Fruit fly (Drosophila melanogaster) whole organism, embryonic: ENCODE measurements around the gene CG10587.

Source experiments
- Asciz ChIP-seq: fragments of 200-800 bp; sonication (Bioruptor generic); optimal IDR thresholded peaks from 2 replicates; lab custom pipeline; 2017; ENCODE audit warnings: missing biosample characterization, mild to moderate bottlenecking, missing genetic modification characterization, missing genetic modification reagents
- Bgb ChIP-seq: fragments of 200-800 bp; sonication (Bioruptor generic); IDR thresholded peaks from 2 replicates; pipeline ENCODE4 v1.3.6; 2022; ENCODE audit warnings: missing biosample characterization, missing genetic modification characterization; ENCODE audit not compliant: partially characterized antibody
- CG10209 ChIP-seq: fragments of 200-800 bp; sonication (Bioruptor generic); optimal IDR thresholded peaks from 3 replicates; lab custom pipeline; 2017; ENCODE audit warnings: missing biosample characterization, mild to moderate bottlenecking, missing genetic modification characterization, missing genetic modification reagents
- CG10267 ChIP-seq: fragments of 200-800 bp; sonication (Bioruptor generic); optimal IDR thresholded peaks from 2 replicates; lab custom pipeline; 2018; ENCODE audit warnings: missing biosample characterization, mild to moderate bottlenecking, missing genetic modification characterization, moderate library complexity
- CG10321 ChIP-seq: fragments of 200-800 bp; sonication (Bioruptor generic); IDR thresholded peaks from 2 replicates; pipeline ENCODE4 v1.3.6; 2022; ENCODE audit warnings: missing biosample characterization, missing genetic modification characterization
- CG10431 ChIP-seq: fragments of 200-800 bp; sonication (Bioruptor generic); optimal IDR thresholded peaks from 3 replicates; lab custom pipeline; 2018; ENCODE audit warnings: missing biosample characterization, mild to moderate bottlenecking, missing genetic modification characterization
- CG14014 ChIP-seq: fragments of 200-800 bp; sonication (Bioruptor generic); IDR thresholded peaks from 2 replicates; pipeline ENCODE4 v1.3.6; 2022; ENCODE audit warnings: missing biosample characterization, missing genetic modification characterization
- CG16779 ChIP-seq: fragments of 200-800 bp; sonication (Bioruptor generic); IDR thresholded peaks from 2 replicates; pipeline ENCODE4 v1.3.6; 2022; ENCODE audit warnings: missing biosample characterization, missing genetic modification characterization
- CG2116 ChIP-seq: fragments of 200-800 bp; sonication (Bioruptor generic); optimal IDR thresholded peaks from 3 replicates; lab custom pipeline; 2018; ENCODE audit warnings: missing biosample characterization, mild to moderate bottlenecking, missing genetic modification characterization
- CG2678 ChIP-seq: fragments of 200-800 bp; sonication (Bioruptor generic); optimal IDR thresholded peaks from 3 replicates; lab custom pipeline; 2019; ENCODE audit warnings: missing biosample characterization, mild to moderate bottlenecking, missing genetic modification characterization, moderate library complexity
- CG30403 ChIP-seq: fragments of 200-800 bp; sonication (Bioruptor generic); optimal IDR thresholded peaks from 3 replicates; lab custom pipeline; 2016; ENCODE audit warnings: missing biosample characterization, missing genetic modification characterization
- CG33557 ChIP-seq: fragments of 200-800 bp; sonication (Bioruptor generic); optimal IDR thresholded peaks from 2 replicates; lab custom pipeline; 2019; ENCODE audit warnings: missing biosample characterization, mild to moderate bottlenecking, missing genetic modification characterization, moderate library complexity
- CG3726 ChIP-seq: fragments of 200-800 bp; sonication (Bioruptor generic); IDR thresholded peaks from 3 replicates; pipeline ENCODE4, ENCODE4 v1.3.6; 2022; ENCODE audit warnings: missing biosample characterization, missing genetic modification characterization
- CG6254 ChIP-seq: fragments of 200-800 bp; sonication (Bioruptor generic); optimal IDR thresholded peaks from 3 replicates; lab custom pipeline; 2017; ENCODE audit warnings: mild to moderate bottlenecking, missing biosample characterization, missing genetic modification reagents, missing genetic modification characterization
- CG6689 ChIP-seq: fragments of 200-800 bp; sonication (Bioruptor generic); IDR thresholded peaks from 2 replicates; pipeline ENCODE4 v1.3.6; 2022; ENCODE audit warnings: missing biosample characterization, missing genetic modification characterization
- CG7786 ChIP-seq: fragments of 200-800 bp; sonication (Bioruptor generic); optimal IDR thresholded peaks from 2 replicates; lab custom pipeline; 2016; ENCODE audit warnings: missing biosample characterization, missing genetic modification characterization
- CG9215 ChIP-seq: fragments of 200-800 bp; sonication (Bioruptor generic); IDR thresholded peaks from 2 replicates; pipeline ENCODE4 v1.3.6; 2022; ENCODE audit warnings: missing biosample characterization, missing genetic modification characterization
- CG9609 ChIP-seq: fragments of 200-800 bp; sonication (Bioruptor generic); optimal IDR thresholded peaks from 3 replicates; lab custom pipeline; 2016; ENCODE audit warnings: missing biosample characterization, missing genetic modification characterization
- CrebB ChIP-seq: fragments of 200-800 bp; sonication (Bioruptor generic); optimal IDR thresholded peaks from 3 replicates; lab custom pipeline; 2018; ENCODE audit warnings: missing biosample characterization, mild to moderate bottlenecking, missing genetic modification characterization
- E2f1 ChIP-seq: fragments of 200-800 bp; sonication (Bioruptor generic); IDR thresholded peaks from 2 replicates; pipeline ENCODE4 v1.3.6; 2022; ENCODE audit warnings: missing biosample characterization, missing genetic modification characterization
- ERR ChIP-seq: fragments of 200-800 bp; sonication (Bioruptor generic); optimal IDR thresholded peaks from 2 replicates; lab custom pipeline; 2016; ENCODE audit warnings: missing biosample characterization, missing genetic modification characterization
- Eip74EF ChIP-seq, 2 experiments: fragments of 200-800 bp in 1 of 2; fragments of >200 bp in 1 of 2; sonication (Bioruptor generic) in 1 of 2; optimal IDR thresholded peaks; 2 replicates each; lab custom pipeline; 2017 to 2019; ENCODE audit warnings: missing biosample characterization in 2 of 2, missing genetic modification characterization in 2 of 2, mild to moderate bottlenecking in 1 of 2, moderate library complexity in 1 of 2
- Ets97D ChIP-seq: fragments of 200-800 bp; sonication (Bioruptor generic); optimal IDR thresholded peaks from 3 replicates; lab custom pipeline; 2016; ENCODE audit warnings: missing biosample characterization, missing genetic modification characterization
- Fer1 ChIP-seq: fragments of 200-800 bp; sonication (Bioruptor generic); optimal IDR thresholded peaks from 2 replicates; lab custom pipeline; 2017; ENCODE audit warnings: missing biosample characterization, mild to moderate bottlenecking, missing genetic modification characterization
- Fer2 ChIP-seq: fragments of 200-800 bp; sonication (Bioruptor generic); optimal IDR thresholded peaks from 2 replicates; lab custom pipeline; 2018; ENCODE audit warnings: missing biosample characterization, mild to moderate bottlenecking, missing genetic modification characterization, moderate library complexity
- GATAe ChIP-seq: fragments of 200-800 bp; sonication (Bioruptor generic); conservative IDR thresholded peaks from 2 replicates; pipeline ENCODE4 v1.3.6; 2022; ENCODE audit warnings: missing biosample characterization, missing genetic modification characterization
- Hmx ChIP-seq: fragments of 200-800 bp; sonication (Bioruptor generic); optimal IDR thresholded peaks from 2 replicates; lab custom pipeline; 2016; ENCODE audit warnings: missing biosample characterization, missing genetic modification characterization
- MBD-R2 ChIP-seq: fragments of 200-800 bp; sonication (Bioruptor generic); IDR thresholded peaks from 2 replicates; pipeline ENCODE4 v1.3.6; 2022; ENCODE audit warnings: missing biosample characterization, missing genetic modification characterization
- Mad ChIP-seq: fragments of 200-800 bp; sonication (Bioruptor generic); optimal IDR thresholded peaks from 2 replicates; lab custom pipeline; 2016; ENCODE audit warnings: missing biosample characterization, missing genetic modification characterization
- Mes4 ChIP-seq: fragments of 200-800 bp; sonication (Bioruptor generic); optimal IDR thresholded peaks from 2 replicates; lab custom pipeline; 2016; ENCODE audit warnings: missing biosample characterization, missing genetic modification characterization
- Nf-YC ChIP-seq: fragments of 200-800 bp; optimal IDR thresholded peaks from 3 replicates; lab custom pipeline; 2019; ENCODE audit warnings: missing biosample characterization, mild to moderate bottlenecking, missing genetic modification characterization, moderate library complexity
- Side ChIP-seq: fragments of 200-800 bp; sonication (Bioruptor generic); optimal IDR thresholded peaks from 2 replicates; lab custom pipeline; 2016; ENCODE audit warnings: missing biosample characterization, missing genetic modification characterization
- Vsx1 ChIP-seq: fragments of 200-800 bp; sonication (Bioruptor generic); optimal IDR thresholded peaks from 2 replicates; lab custom pipeline; 2017; ENCODE audit warnings: missing biosample characterization, mild to moderate bottlenecking, missing genetic modification characterization, missing genetic modification reagents
- Xrp1 ChIP-seq: fragments of 200-800 bp; sonication (Bioruptor generic); IDR thresholded peaks from 2 replicates; pipeline ENCODE4 v1.3.6; 2022; ENCODE audit warnings: missing biosample characterization, missing genetic modification characterization
- ara ChIP-seq: fragments of 200-800 bp; sonication (Bioruptor generic); IDR thresholded peaks from 2 replicates; pipeline ENCODE4 v1.3.6; 2022; ENCODE audit warnings: missing biosample characterization, missing genetic modification characterization
- cad ChIP-seq: fragments of >200 bp; optimal IDR thresholded peaks from 2 replicates; lab custom pipeline; 2017; ENCODE audit warnings: missing biosample characterization, missing genetic modification characterization
- cg ChIP-seq: fragments of 200-800 bp; sonication (Bioruptor generic); optimal IDR thresholded peaks from 3 replicates; lab custom pipeline; 2019; ENCODE audit warnings: missing biosample characterization, mild to moderate bottlenecking, missing genetic modification characterization, moderate library complexity
- chif ChIP-seq, 2 experiments: fragments of 200-800 bp; sonication (Bioruptor generic); optimal IDR thresholded peaks; 3 replicates each; lab custom pipeline; 2016; ENCODE audit warnings: missing biosample characterization in 2 of 2, missing genetic modification characterization in 2 of 2
- disco-r ChIP-seq: fragments of 200-800 bp; sonication (Bioruptor generic); optimal IDR thresholded peaks from 2 replicates; lab custom pipeline; 2016; ENCODE audit warnings: missing biosample characterization, missing genetic modification characterization
- dpn ChIP-seq, 2 experiments: fragments of 200-800 bp; sonication (Bioruptor generic); optimal IDR thresholded peaks; 3 replicates each; lab custom pipeline; 2016; ENCODE audit warnings: missing biosample characterization in 2 of 2, missing genetic modification characterization in 2 of 2
- fd64A ChIP-seq: fragments of 200-800 bp; sonication (Bioruptor generic); optimal IDR thresholded peaks from 3 replicates; lab custom pipeline; 2018; ENCODE audit warnings: missing biosample characterization, mild to moderate bottlenecking, missing genetic modification characterization
- fu2 ChIP-seq: fragments of 200-800 bp; sonication (Bioruptor generic); optimal IDR thresholded peaks from 2 replicates; lab custom pipeline; 2016; ENCODE audit warnings: missing biosample characterization, missing genetic modification characterization
- insv ChIP-seq, 2 experiments: fragments of 200-800 bp; sonication (Bioruptor generic); optimal IDR thresholded peaks; 3 replicates each; lab custom pipeline; 2016 to 2018; ENCODE audit warnings: missing biosample characterization in 2 of 2, missing genetic modification characterization in 2 of 2
- jigr1 ChIP-seq: fragments of 200-800 bp; sonication (Bioruptor generic); IDR thresholded peaks from 3 replicates; pipeline ENCODE4 v1.3.6; 2022; ENCODE audit warnings: missing biosample characterization, missing genetic modification characterization
- nau ChIP-seq: fragments of 200-800 bp; sonication (Bioruptor generic); optimal IDR thresholded peaks from 3 replicates; lab custom pipeline; 2017; ENCODE audit warnings: missing biosample characterization, mild to moderate bottlenecking, missing genetic modification characterization, missing genetic modification reagents
- pfk ChIP-seq: fragments of 200-800 bp; sonication (Bioruptor generic); optimal IDR thresholded peaks from 2 replicates; lab custom pipeline; 2018; ENCODE audit warnings: missing biosample characterization, mild to moderate bottlenecking, missing genetic modification characterization, moderate library complexity
- row ChIP-seq: fragments of 200-800 bp; sonication (Bioruptor generic); IDR thresholded peaks from 3 replicates; pipeline ENCODE4 v1.3.6; 2022; ENCODE audit warnings: missing biosample characterization, missing genetic modification characterization
- slp2 ChIP-seq: fragments of 200-800 bp; sonication (Bioruptor generic); optimal IDR thresholded peaks from 2 replicates; lab custom pipeline; 2016; ENCODE audit warnings: missing biosample characterization, missing genetic modification characterization
- tin ChIP-seq: fragments of 200-800 bp; sonication (Bioruptor generic); optimal IDR thresholded peaks from 3 replicates; lab custom pipeline; 2016; ENCODE audit warnings: missing biosample characterization, missing genetic modification characterization
- tll ChIP-seq, 2 experiments: fragments of 200-800 bp in 1 of 2; fragments of >200 bp in 1 of 2; sonication (Bioruptor generic) in 1 of 2; optimal IDR thresholded peaks; 2 replicates each; lab custom pipeline; 2017 to 2019; ENCODE audit warnings: missing biosample characterization in 2 of 2, missing genetic modification characterization in 2 of 2, mild to moderate bottlenecking in 1 of 2, moderate library complexity in 1 of 2
- zen2 ChIP-seq: fragments of 200-800 bp; sonication (Bioruptor generic); IDR thresholded peaks from 3 replicates; pipeline ENCODE4 v1.3.6; 2022; ENCODE audit warnings: missing biosample characterization, missing genetic modification characterization; ENCODE audit not compliant: partially characterized antibody

CG10587 gene

DNA sequence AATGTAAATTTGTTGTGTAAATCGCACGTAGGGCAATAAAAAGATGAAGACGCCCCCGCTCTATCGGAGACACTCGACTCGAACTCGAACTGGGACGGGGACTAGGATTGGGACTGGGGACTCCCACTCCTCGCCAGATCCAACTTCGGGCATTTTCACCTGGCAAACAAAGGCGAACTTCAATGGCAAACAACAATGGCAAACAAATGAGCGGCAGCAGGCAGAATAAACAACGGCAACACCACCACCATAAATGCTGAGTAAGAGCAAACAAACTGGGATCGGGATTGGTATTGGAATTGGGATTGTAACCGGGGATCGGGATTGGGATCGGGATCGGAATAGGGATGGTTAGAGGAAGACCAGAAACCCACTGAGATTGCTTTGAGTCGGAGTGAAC lies 18.2 kb downstream of the CG10587 start (continued):
- TF ChIP-seq insv (GFP tag; optimal IDR thresholded peaks at IDR 0.05; lab: Kevin White, UChicago) (no peak), Vsx1 (GFP tag; lab: Kevin White, UChicago) (peak; percentile 26), Bgb (GFP tag; lab: Robert Waterston, UW) (no peak), MBD-R2 (GFP tag; lab: Robert Waterston, UW) (no peak), Nf-YC (tag; lab: Kevin White, UChicago) (no peak), Mad (GFP tag; lab: Kevin White, UChicago) (no peak), cad (GFP tag; lab: Kevin White, UChicago) (no peak), CG9609 (peak; percentile 12), chif (GFP tag; optimal IDR thresholded peaks at IDR 0.05; lab: Kevin White, UChicago) (peak in 1 of 2 experiments; percentile 45), Asciz (peak; percentile 50), Eip74EF (GFP tag; optimal IDR thresholded peaks at IDR 0.05; lab: Kevin White, UChicago) (no peak), CrebB (peak; percentile 56), slp2 (GFP tag; lab: Kevin White, UChicago) (no peak), CG10321 (GFP tag; lab: Robert Waterston, UW) (no peak), CG33557 (GFP tag; lab: Kevin White, UChicago) (peak; percentile 73), Hmx (GFP tag; lab: Kevin White, UChicago) (no peak), CG10209 (GFP tag; lab: Kevin White, UChicago) (peak; percentile 60), CG30403 (GFP tag; lab: Kevin White, UChicago) (no peak), jigr1 (GFP tag; lab: Robert Waterston, UW) (no peak), CG7786 (GFP tag; lab: Kevin White, UChicago) (no peak), cg (GFP tag; lab: Kevin White, UChicago) (no peak), CG16779 (GFP tag; lab: Robert Waterston, UW) (no peak), zen2 (GFP tag; lab: Robert Waterston, UW) (no peak), Xrp1 (peak; percentile 67), CG2678 (tag; lab: Kevin White, UChicago) (peak; percentile 43), disco-r (GFP tag; lab: Kevin White, UChicago) (no peak), CG3726 (GFP tag; lab: Robert Waterston, UW) (no peak), CG9215 (GFP tag; lab: Robert Waterston, UW) (no peak), Ets97D (no peak), nau (GFP tag; lab: Kevin White, UChicago) (peak; percentile 29), dpn (GFP tag; optimal IDR thresholded peaks at IDR 0.05; lab: Kevin White, UChicago) (no peak), CG10431 (peak; percentile 31), tll (GFP tag; optimal IDR thresholded peaks at IDR 0.05; lab: Kevin White, UChicago) (no peak), CG6254 (peak; percentile 21), GATAe (no peak), CG2116 (GFP tag; lab: Kevin White, UChicago) (peak; percentile 22), CG6689 (GFP tag; lab: Robert Waterston, UW) (no peak), pfk (GFP tag; lab: Kevin White, UChicago) (no peak), CG14014 (GFP tag; lab: Robert Waterston, UW) (no peak), CG10267 (tag; lab: Kevin White, UChicago) (no peak), tin (GFP tag; lab: Kevin White, UChicago) (no peak), Fer2 (tag; lab: Kevin White, UChicago) (no peak), ERR (GFP tag; lab: Kevin White, UChicago) (no peak), Side (GFP tag; lab: Kevin White, UChicago) (peak; percentile 29), Mes4 (GFP tag; lab: Kevin White, UChicago) (peak; percentile 38), row (no peak), Fer1 (no peak), ara (peak; percentile 43; the same call in 1 of the 2 replicates), fu2 (GFP tag; lab: Kevin White, UChicago) (no peak), E2f1 (no peak), fd64A (peak; percentile 31)
